Fruit fly (Drosophila melanogaster) whole organism, prepupa: ENCODE measurements around the gene AP-2alpha.

Experiments
- CG10631 ChIP-seq: fragments of 200-800 bp; sonication (Bioruptor generic); optimal IDR thresholded peaks from 2 replicates; lab custom pipeline; 2016; ENCODE audit warnings: missing biosample characterization, missing genetic modification characterization
- CG10669 ChIP-seq: fragments of 200-800 bp; sonication (Bioruptor generic); optimal IDR thresholded peaks from 3 replicates; lab custom pipeline; 2018; ENCODE audit warnings: missing biosample characterization, mild to moderate bottlenecking, missing genetic modification characterization, moderate library complexity
- CG11762 ChIP-seq: fragments of 200-800 bp; sonication (Bioruptor generic); optimal IDR thresholded peaks from 3 replicates; lab custom pipeline; 2016; ENCODE audit warnings: missing biosample characterization, missing genetic modification characterization; ENCODE audit not compliant: insufficient read depth
- CG1621 ChIP-seq: fragments of 200-800 bp; sonication (Bioruptor generic); optimal IDR thresholded peaks from 3 replicates; lab custom pipeline; 2018; ENCODE audit warnings: missing biosample characterization, mild to moderate bottlenecking, missing genetic modification characterization
- CG16779 ChIP-seq: fragments of 200-800 bp; sonication (Bioruptor generic); optimal IDR thresholded peaks from 3 replicates; lab custom pipeline; 2017; ENCODE audit warnings: missing biosample characterization, mild to moderate bottlenecking, missing genetic modification characterization
- CG3032 ChIP-seq: fragments of 200-800 bp; optimal IDR thresholded peaks from 2 replicates; lab custom pipeline; 2019; ENCODE audit warnings: missing biosample characterization, mild to moderate bottlenecking, missing genetic modification characterization, moderate library complexity
- CG31627 ChIP-seq: fragments of 200-800 bp; sonication (Bioruptor generic); optimal IDR thresholded peaks from 3 replicates; lab custom pipeline; 2016; ENCODE audit warnings: missing biosample characterization, missing genetic modification characterization
- CG32006 ChIP-seq: fragments of 200-800 bp; sonication (Bioruptor generic); optimal IDR thresholded peaks from 3 replicates; lab custom pipeline; 2017; ENCODE audit warnings: missing biosample characterization, mild to moderate bottlenecking, missing genetic modification characterization
- CG34406 ChIP-seq: fragments of 200-800 bp; sonication (Bioruptor generic); optimal IDR thresholded peaks from 3 replicates; lab custom pipeline; 2016; ENCODE audit warnings: missing biosample characterization, missing genetic modification characterization
- CG3919 ChIP-seq: fragments of 200-800 bp; sonication (Bioruptor generic); optimal IDR thresholded peaks from 3 replicates; lab custom pipeline; 2016; ENCODE audit warnings: missing biosample characterization, missing genetic modification characterization
- CG6276 ChIP-seq: fragments of 200-800 bp; sonication (Bioruptor generic); optimal IDR thresholded peaks from 2 replicates; lab custom pipeline; 2017; ENCODE audit warnings: missing biosample characterization, mild to moderate bottlenecking, missing genetic modification characterization
- CG6808 ChIP-seq: fragments of 200-800 bp; sonication (Bioruptor generic); optimal IDR thresholded peaks from 3 replicates; lab custom pipeline; 2017; ENCODE audit warnings: missing biosample characterization, missing genetic modification characterization, mild to moderate bottlenecking, moderate library complexity, missing genetic modification reagents
- CG7368 ChIP-seq: fragments of 200-800 bp; sonication (Bioruptor generic); optimal IDR thresholded peaks from 3 replicates; lab custom pipeline; 2016; ENCODE audit warnings: missing biosample characterization, missing genetic modification characterization
- CG8632 ChIP-seq: fragments of 200-800 bp; sonication (Bioruptor generic); optimal IDR thresholded peaks from 3 replicates; lab custom pipeline; 2016; ENCODE audit warnings: missing biosample characterization, missing genetic modification characterization
- CG9139 ChIP-seq: fragments of 200-800 bp; sonication (Bioruptor generic); optimal IDR thresholded peaks from 3 replicates; lab custom pipeline; 2017; ENCODE audit warnings: missing biosample characterization, mild to moderate bottlenecking, missing genetic modification characterization
- Eip78C ChIP-seq: fragments of 200-800 bp; sonication (Bioruptor generic); peaks from one replicate; lab custom pipeline; 2016; ENCODE audit warnings: missing biosample characterization, missing genetic modification characterization
- Eip93F ChIP-seq: fragments of 200-800 bp; sonication (Bioruptor generic); optimal IDR thresholded peaks from 2 replicates; lab custom pipeline; 2016; ENCODE audit warnings: missing biosample characterization, mild to moderate bottlenecking, missing genetic modification characterization
- Ets21C ChIP-seq: fragments of 200-800 bp; sonication (Bioruptor generic); optimal IDR thresholded peaks from 3 replicates; lab custom pipeline; 2016; ENCODE audit warnings: missing biosample characterization, missing genetic modification characterization
- Ets96B ChIP-seq: fragments of 200-800 bp; optimal IDR thresholded peaks from 2 replicates; lab custom pipeline; 2019; ENCODE audit warnings: missing biosample characterization, mild to moderate bottlenecking, missing genetic modification characterization, moderate library complexity
- Gug ChIP-seq: fragments of 200-800 bp; sonication (Bioruptor generic); IDR thresholded peaks from 2 replicates; pipeline ENCODE4 v1.3.6; 2022; ENCODE audit warnings: missing biosample characterization, missing genetic modification characterization
- Hr38 ChIP-seq: sonication (Bioruptor generic); optimal IDR thresholded peaks from 2 replicates; lab custom pipeline; 2016; ENCODE audit warnings: missing biosample characterization, missing genetic modification characterization
- Hr39 ChIP-seq: fragments of 200-800 bp; sonication (Bioruptor generic); optimal IDR thresholded peaks from 2 replicates; lab custom pipeline; 2016; ENCODE audit warnings: missing biosample characterization, missing genetic modification characterization
- Hr4 ChIP-seq: fragments of 200-800 bp; sonication (Bioruptor generic); optimal IDR thresholded peaks from 3 replicates; lab custom pipeline; 2016; ENCODE audit warnings: missing biosample characterization, missing genetic modification characterization
- Lpt ChIP-seq: fragments of 200-800 bp; sonication (Bioruptor generic); optimal IDR thresholded peaks from 3 replicates; lab custom pipeline; 2016; ENCODE audit warnings: missing biosample characterization, missing genetic modification characterization
- Met ChIP-seq: fragments of 200-800 bp; sonication (Bioruptor generic); optimal IDR thresholded peaks from 3 replicates; lab custom pipeline; 2016; ENCODE audit warnings: missing biosample characterization, missing genetic modification characterization
- Smox ChIP-seq: fragments of 200-800 bp; sonication (Bioruptor generic); optimal IDR thresholded peaks from 3 replicates; lab custom pipeline; 2016; ENCODE audit warnings: missing biosample characterization, missing genetic modification characterization
- Sox14 ChIP-seq: fragments of 200-800 bp; sonication (Bioruptor generic); optimal IDR thresholded peaks from 3 replicates; lab custom pipeline; 2016; ENCODE audit warnings: missing biosample characterization, missing genetic modification characterization
- achi ChIP-seq: fragments of 200-800 bp; sonication (Bioruptor generic); optimal IDR thresholded peaks from 3 replicates; lab custom pipeline; 2016; ENCODE audit warnings: missing biosample characterization, missing genetic modification characterization
- acj6 ChIP-seq: fragments of 200-800 bp; sonication (Bioruptor generic); optimal IDR thresholded peaks from 3 replicates; lab custom pipeline; 2016; ENCODE audit warnings: missing biosample characterization, missing genetic modification characterization
- cyc ChIP-seq: fragments of 200-800 bp; sonication (Bioruptor generic); optimal IDR thresholded peaks from 3 replicates; lab custom pipeline; 2016; ENCODE audit warnings: missing biosample characterization, missing genetic modification characterization
- dac ChIP-seq: fragments of 200-800 bp; sonication (Bioruptor generic); optimal IDR thresholded peaks from 2 replicates; lab custom pipeline; 2017; ENCODE audit warnings: missing biosample characterization, mild to moderate bottlenecking, missing genetic modification characterization
- dsx ChIP-seq: fragments of 200-800 bp; optimal IDR thresholded peaks from 3 replicates; lab custom pipeline; 2019; ENCODE audit warnings: missing biosample characterization, mild to moderate bottlenecking, missing genetic modification characterization, moderate library complexity; ENCODE audit not compliant: poor library complexity, severe bottlenecking
- eg ChIP-seq: fragments of 200-800 bp; sonication (Bioruptor generic); IDR thresholded peaks from 3 replicates; pipeline ENCODE4 v1.3.6; 2022; ENCODE audit warnings: missing biosample characterization, missing genetic modification characterization
- esn ChIP-seq: fragments of 200-800 bp; sonication (Bioruptor generic); optimal IDR thresholded peaks from 2 replicates; lab custom pipeline; 2016; ENCODE audit warnings: missing biosample characterization, mild to moderate bottlenecking, missing genetic modification characterization, moderate library complexity
- fd59A ChIP-seq: fragments of 200-800 bp; sonication (Bioruptor generic); optimal IDR thresholded peaks from 2 replicates; lab custom pipeline; 2017; ENCODE audit warnings: missing biosample characterization, mild to moderate bottlenecking, missing genetic modification characterization, missing genetic modification reagents
- fkh ChIP-seq: fragments of 200-800 bp; sonication (Bioruptor generic); optimal IDR thresholded peaks from 3 replicates; lab custom pipeline; 2017; ENCODE audit warnings: missing biosample characterization, mild to moderate bottlenecking, missing genetic modification characterization, moderate library complexity
- lz ChIP-seq: fragments of 200-800 bp; sonication (Bioruptor generic); optimal IDR thresholded peaks from 3 replicates; lab custom pipeline; 2016; ENCODE audit warnings: missing biosample characterization, missing genetic modification characterization
- net ChIP-seq: fragments of 200-800 bp; sonication (Bioruptor generic); optimal IDR thresholded peaks from 3 replicates; lab custom pipeline; 2016; ENCODE audit warnings: missing biosample characterization, missing genetic modification characterization
- pdm3 ChIP-seq: fragments of 200-800 bp; sonication (Bioruptor generic); optimal IDR thresholded peaks from 3 replicates; lab custom pipeline; 2016; ENCODE audit warnings: missing biosample characterization, missing genetic modification characterization
- spab ChIP-seq: fragments of 200-800 bp; sonication (Bioruptor generic); optimal IDR thresholded peaks from 2 replicates; lab custom pipeline; 2017; ENCODE audit warnings: missing biosample characterization, mild to moderate bottlenecking, missing genetic modification characterization, missing genetic modification reagents
- ss ChIP-seq, 2 experiments: fragments of 200-800 bp; sonication (Bioruptor generic); optimal IDR thresholded peaks; 2 replicates in 1 of 2; 3 replicates in 1 of 2; lab custom pipeline; 2017 to 2018; ENCODE audit warnings: mild to moderate bottlenecking in 2 of 2, missing biosample characterization in 2 of 2, missing genetic modification characterization in 2 of 2, moderate library complexity in 1 of 2
- svp ChIP-seq: fragments of 200-800 bp; sonication (Bioruptor generic); peaks from one replicate; lab custom pipeline; 2016; ENCODE audit warnings: missing biosample characterization, missing genetic modification characterization
- topi ChIP-seq: fragments of 200-800 bp; sonication (Bioruptor generic); optimal IDR thresholded peaks from 3 replicates; lab custom pipeline; 2016; ENCODE audit warnings: missing biosample characterization, missing genetic modification characterization
- vri ChIP-seq: fragments of 200-800 bp; sonication (Bioruptor generic); optimal IDR thresholded peaks from 3 replicates; lab custom pipeline; 2016; ENCODE audit warnings: missing biosample characterization, mild to moderate bottlenecking, missing genetic modification characterization

AP-2alpha gene

DNA sequence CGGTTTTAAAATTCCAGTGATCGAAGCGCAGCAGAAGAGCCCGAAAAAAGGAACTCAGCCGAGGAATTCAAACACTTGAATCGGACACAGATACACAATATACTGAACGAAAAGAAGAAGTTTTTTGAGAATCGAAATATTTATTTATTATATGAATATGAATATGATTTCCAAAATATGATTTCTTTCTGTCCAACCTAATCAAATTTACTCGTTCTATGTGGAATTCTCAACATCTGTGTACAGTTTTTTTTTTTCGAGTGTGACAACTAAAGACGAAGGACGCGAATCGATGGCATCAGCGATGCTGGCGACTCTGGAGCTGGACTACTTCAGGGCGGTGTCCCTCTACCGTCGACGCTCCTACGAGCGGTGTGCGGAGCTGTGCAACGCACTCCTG lies 8.6 kb upstream of the AP-2alpha start (continued):
- peak; percentile 42 for TF ChIP-seq Ets21C (GFP tag; lab: Kevin White, UChicago)
- TF ChIP-seq Ets96B (tag; lab: Kevin White, UChicago): peak; percentile 28
- peak; percentile 86 for TF ChIP-seq Met (GFP tag; lab: Kevin White, UChicago)
- peak; percentile 69 for TF ChIP-seq Sox14 (GFP tag; lab: Kevin White, UChicago)
- TF ChIP-seq fd59A: peak; percentile 13
- TF ChIP-seq CG6276 (GFP tag; lab: Kevin White, UChicago): no peak
- TF ChIP-seq Hr38 (GFP tag; lab: Kevin White, UChicago): no peak
- TF ChIP-seq dsx (GFP tag; lab: Kevin White, UChicago): no peak
- peak; percentile 36 for TF ChIP-seq CG16779
- TF ChIP-seq vri (GFP tag; lab: Kevin White, UChicago): peak; percentile 89
- TF ChIP-seq Smox (GFP tag; lab: Kevin White, UChicago): peak; percentile 83
- TF ChIP-seq acj6 (GFP tag; lab: Kevin White, UChicago): peak; percentile 45
- peak; percentile 59 for TF ChIP-seq pdm3 (GFP tag; lab: Kevin White, UChicago)
- peak; percentile 34 for TF ChIP-seq Lpt (GFP tag; lab: Kevin White, UChicago)
- no peak for TF ChIP-seq CG9139
- TF ChIP-seq CG7368: no peak
- no peak for TF ChIP-seq dac (GFP tag; lab: Kevin White, UChicago)
- no peak for TF ChIP-seq CG11762
- no peak for TF ChIP-seq Hr4 (GFP tag; lab: Kevin White, UChicago)
- peak; percentile 10 for TF ChIP-seq CG10669 (GFP tag; lab: Kevin White, UChicago)
- TF ChIP-seq achi: peak; percentile 62
- TF ChIP-seq CG32006 (GFP tag; lab: Kevin White, UChicago): peak; percentile 25
- peak; percentile 78 for TF ChIP-seq cyc (GFP tag; lab: Kevin White, UChicago)
- TF ChIP-seq spab (GFP tag; lab: Kevin White, UChicago): peak; percentile 1
- TF ChIP-seq Hr39 (GFP tag; lab: Kevin White, UChicago): peak; percentile 77

DNA sequence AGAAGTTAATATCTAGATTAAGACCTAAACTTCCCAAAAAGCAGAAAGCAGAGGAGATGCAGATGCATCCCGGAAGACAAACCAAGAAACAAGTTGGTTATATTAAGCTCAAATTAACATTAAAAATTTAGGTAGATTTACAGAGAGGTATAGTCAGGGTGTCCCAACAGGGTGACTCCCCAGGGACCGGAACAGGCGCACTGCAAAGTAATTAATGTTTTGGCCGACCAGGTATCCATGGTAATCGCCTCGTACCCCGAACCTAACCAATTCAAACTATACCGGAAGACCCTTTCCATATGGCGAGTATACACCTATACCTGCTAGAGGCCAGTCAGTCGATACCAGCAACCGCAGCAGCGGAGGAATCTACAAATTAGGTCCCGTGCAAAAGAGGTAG lies 8.0 kb upstream of the AP-2alpha start, which contains the start of gene BBS8:
BBS8 (plus strand) TSS at position 301 of the 400 bp plus-strand sequence.
- TF ChIP-seq ss (GFP tag; optimal IDR thresholded peaks at IDR 0.05; lab: Kevin White, UChicago): no peak
- no peak for TF ChIP-seq Met (GFP tag; lab: Kevin White, UChicago)
- no peak for TF ChIP-seq Sox14 (GFP tag; lab: Kevin White, UChicago)
- no peak for TF ChIP-seq Hr38 (GFP tag; lab: Kevin White, UChicago)
- TF ChIP-seq svp (GFP tag; lab: Kevin White, UChicago): no peak
- TF ChIP-seq CG10669 (GFP tag; lab: Kevin White, UChicago): no peak
- no peak for TF ChIP-seq Ets21C (GFP tag; lab: Kevin White, UChicago)
- no peak for TF ChIP-seq Eip93F (GFP tag; lab: Kevin White, UChicago)
- no peak for TF ChIP-seq CG10631 (GFP tag; lab: Kevin White, UChicago)

DNA sequence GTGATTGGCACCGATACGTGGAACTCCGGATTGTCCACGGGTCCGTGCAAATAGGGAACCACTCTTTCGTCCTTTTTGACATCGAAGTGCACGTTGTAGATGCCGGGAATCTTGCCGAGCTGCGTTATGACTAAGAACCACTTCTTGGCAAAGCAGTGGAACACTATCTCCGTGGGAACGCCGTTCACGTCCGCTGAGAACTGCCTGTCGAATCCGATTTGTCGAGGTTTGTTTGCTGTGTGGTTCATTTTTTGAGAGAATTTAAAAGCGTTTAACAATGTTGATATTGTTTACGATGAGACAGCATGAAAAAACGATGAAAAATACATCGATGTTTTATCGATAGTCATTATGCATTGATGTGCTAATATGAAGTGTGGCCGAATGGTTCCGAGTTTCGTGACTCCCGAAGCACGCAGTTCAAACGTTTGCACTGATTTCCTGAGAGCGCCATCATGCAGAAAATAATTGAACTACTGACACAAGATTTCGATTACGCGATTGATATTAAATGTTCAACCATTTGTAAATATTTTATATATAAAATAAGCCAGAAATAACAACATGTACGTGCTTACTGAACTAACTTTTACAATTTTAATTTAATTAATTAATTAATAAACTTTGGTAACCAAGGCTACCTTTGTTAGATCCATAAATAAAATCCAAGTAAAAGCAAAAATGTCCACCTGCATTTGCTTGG lies 6.7 kb upstream of the AP-2alpha start, which contains the start of the genes CG11885 and CG13692:
CG11885 (minus strand) TSS at position 332 of the 703 bp plus-strand sequence.
CG13692 (plus strand) TSS at position 653 of the 703 bp plus-strand sequence.
- peak; percentile 24 for TF ChIP-seq topi (GFP tag; lab: Kevin White, UChicago)
- peak; percentile 89 for TF ChIP-seq dsx (GFP tag; lab: Kevin White, UChicago)
- TF ChIP-seq fkh (GFP tag; lab: Kevin White, UChicago): peak; percentile 90
- peak; percentile 3 for TF ChIP-seq cyc (GFP tag; lab: Kevin White, UChicago)
- peak; percentile 38 for TF ChIP-seq CG3919 (GFP tag; lab: Kevin White, UChicago)
- TF ChIP-seq CG1621: peak; percentile 26
- peak; percentile 15 for TF ChIP-seq CG31627 (GFP tag; lab: Kevin White, UChicago)
- TF ChIP-seq Sox14 (GFP tag; lab: Kevin White, UChicago): peak; percentile 43
- no peak for TF ChIP-seq Gug (GFP tag; lab: Robert Waterston, UW)
- peak; percentile 44 for TF ChIP-seq esn
- peak; percentile 1 for TF ChIP-seq Hr39 (GFP tag; lab: Kevin White, UChicago)
- no peak for TF ChIP-seq CG8632 (GFP tag; lab: Kevin White, UChicago)
- no peak for TF ChIP-seq eg (GFP tag; lab: Robert Waterston, UW)
- TF ChIP-seq acj6 (GFP tag; lab: Kevin White, UChicago): peak; percentile 15
- TF ChIP-seq achi: no peak
- no peak for TF ChIP-seq CG6808 (GFP tag; lab: Kevin White, UChicago)
- no peak for TF ChIP-seq CG10631 (GFP tag; lab: Kevin White, UChicago)
- TF ChIP-seq Eip78C (GFP tag; lab: Kevin White, UChicago): peak; percentile 58
- peak; percentile 35 for TF ChIP-seq lz (GFP tag; lab: Kevin White, UChicago)
- TF ChIP-seq svp (GFP tag; lab: Kevin White, UChicago): peak; percentile 72
- TF ChIP-seq Lpt (GFP tag; lab: Kevin White, UChicago): no peak
- peak; percentile 5 for TF ChIP-seq Met (GFP tag; lab: Kevin White, UChicago)
- TF ChIP-seq ss (GFP tag; optimal IDR thresholded peaks at IDR 0.05; lab: Kevin White, UChicago): no peak
- no peak for TF ChIP-seq CG3032 (tag; lab: Kevin White, UChicago)
- TF ChIP-seq CG34406 (GFP tag; lab: Kevin White, UChicago): no peak
- TF ChIP-seq net: no peak
- TF ChIP-seq vri (GFP tag; lab: Kevin White, UChicago): peak; percentile 78
- TF ChIP-seq, all 60 proteins: peak for 16
